Worm (Caenorhabditis elegans): ENCODE results near the gene F29G6.1.
A peak's percentile ranks its signal among the peaks of the same experiment; 100 is the strongest.

DNA sequence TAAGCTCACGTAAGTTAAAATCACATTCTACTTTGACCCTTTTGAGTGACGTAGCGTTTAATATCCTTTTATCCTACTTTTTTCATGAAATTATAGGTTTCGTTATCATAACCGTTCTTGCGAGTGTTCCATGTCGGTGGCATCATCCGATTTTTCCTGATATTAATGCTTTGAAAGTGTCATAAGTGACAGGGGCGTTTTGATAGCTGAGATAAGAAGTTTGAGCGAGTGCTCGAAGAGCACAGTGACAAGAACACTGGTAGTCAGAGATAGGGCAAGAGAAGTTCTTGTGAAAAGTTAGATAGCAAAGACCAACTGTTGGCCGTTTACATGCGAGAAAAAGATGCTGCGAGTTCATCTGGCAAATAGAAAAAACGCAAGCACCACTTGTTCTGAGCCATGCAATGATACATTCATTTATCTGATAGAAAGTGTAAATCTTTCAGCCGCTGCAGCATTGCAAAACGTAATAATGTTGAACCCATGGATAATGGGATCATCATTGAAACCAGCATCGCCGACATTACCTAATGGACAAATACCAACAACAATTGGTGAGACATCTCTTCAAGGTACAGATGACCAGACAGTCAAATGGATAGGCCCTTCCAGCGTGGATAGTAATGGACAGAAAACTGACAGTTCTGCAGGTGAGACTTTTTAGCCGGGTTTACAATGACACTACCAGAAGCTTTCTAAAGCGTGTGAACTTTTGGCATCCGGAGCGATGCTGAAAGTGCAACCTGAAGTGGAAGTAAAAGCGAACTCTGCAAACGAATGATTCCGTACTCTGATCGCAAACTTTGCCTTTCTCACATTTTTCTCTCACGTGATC is 20.9 kb upstream of the F29G6.1 start:
- TF ChIP-seq lsy-2 (tag; optimal IDR thresholded peaks at IDR 0.05) (no peak), unc-86 (tag; optimal IDR thresholded peaks at IDR 0.05) (no peak), dpl-1 (GFP tag; optimal IDR thresholded peaks at IDR 0.05) (no peak), pqm-1 (tag; optimal IDR thresholded peaks at IDR 0.05) (no peak), nhr-237 (tag; optimal IDR thresholded peaks at IDR 0.05) (no peak), aha-1 (tag; optimal IDR thresholded peaks at IDR 0.05) (no peak), unc-130 (tag; optimal IDR thresholded peaks at IDR 0.05) (peak; percentile 14), ces-1 (GFP tag; optimal IDR thresholded peaks at IDR 0.05) (no peak), lin-13 (GFP tag; optimal IDR thresholded peaks at IDR 0.05) (no peak), unc-62 (GFP tag; optimal IDR thresholded peaks at IDR 0.05) (no peak), sox-4 (tag; optimal IDR thresholded peaks at IDR 0.05) (no peak), nhr-12 (tag; optimal IDR thresholded peaks at IDR 0.05) (no peak)
